Worm (Caenorhabditis elegans) whole organism, L1 larva: ENCODE measurements around the gene spe-19.

Experiments used
- aha-1 ChIP-seq: fragments of 150-350 bp; optimal IDR thresholded peaks from 2 replicates; lab custom pipeline; 2014; ENCODE audit warnings: missing biosample characterization, missing genetic modification characterization
- aly-2 ChIP-seq: fragments of 150-350 bp; optimal IDR thresholded peaks from 2 replicates; lab custom pipeline; 2014; ENCODE audit warnings: missing biosample characterization, missing genetic modification characterization
- ceh-8 ChIP-seq: fragments of 200-800 bp; sonication (Bioruptor generic); optimal IDR thresholded peaks from 2 replicates; lab custom pipeline; 2018; ENCODE audit warnings: mild to moderate bottlenecking, missing genetic modification characterization, moderate library complexity, missing compliant biosample characterization
- mdl-1 ChIP-seq, 2 experiments: fragments of 150-350 bp; optimal IDR thresholded peaks; 2 replicates each; lab custom pipeline; 2014 to 2017; ENCODE audit warnings: missing biosample characterization in 2 of 2, missing genetic modification characterization in 2 of 2, inconsistent platforms in 1 of 2
- nhr-77 ChIP-seq: fragments of 150-350 bp; optimal IDR thresholded peaks from 2 replicates; lab custom pipeline; 2014; ENCODE audit warnings: missing biosample characterization, missing genetic modification characterization
- pag-3 ChIP-seq: sonication (generic microtip); optimal IDR thresholded peaks from 2 replicates; lab custom pipeline; 2017; ENCODE audit warnings: missing genetic modification characterization, mild to moderate bottlenecking, missing compliant biosample characterization, antibody characterized with exemption, borderline replicate concordance; ENCODE audit not compliant: insufficient read depth
- pqm-1 ChIP-seq: sonication (generic microtip); optimal IDR thresholded peaks from 3 replicates; lab custom pipeline; 2017; ENCODE audit warnings: missing biosample characterization, missing genetic modification characterization
- tbx-2 ChIP-seq: sonication (generic microtip); optimal IDR thresholded peaks from 2 replicates; lab custom pipeline; 2016; ENCODE audit warnings: missing genetic modification characterization, missing compliant biosample characterization
- xbp-1 ChIP-seq: sonication (generic microtip); optimal IDR thresholded peaks from 2 replicates; lab custom pipeline; 2016; ENCODE audit warnings: missing genetic modification characterization, missing compliant biosample characterization
- ztf-4 ChIP-seq: fragments of 150-350 bp; optimal IDR thresholded peaks from 2 replicates; lab custom pipeline; 2014; ENCODE audit warnings: missing biosample characterization, missing genetic modification characterization

ce11 chrV:20049065-20049464, 1.9 kb upstream of the spe-19 start, which contains the start of gene srh-233:
- TF ChIP-seq aly-2 (tag; lab: Kevin White, UChicago) (no peak), xbp-1 (no peak), pag-3 (tag; lab: Kevin White, UChicago) (no peak), ztf-4 (tag; lab: Kevin White, UChicago) (no peak), nhr-77 (no peak), pqm-1 (tag; lab: Kevin White, UChicago) (no peak), tbx-2 (tag; lab: Kevin White, UChicago) (no peak), mdl-1 (tag; optimal IDR thresholded peaks at IDR 0.05; lab: Kevin White, UChicago) (no peak), aha-1 (tag; lab: Kevin White, UChicago) (no peak), ceh-8 (GFP tag; lab: Kevin White, UChicago) (no peak)
